Worm (Caenorhabditis elegans) whole organism, midembryonic: Measurements from ENCODE around the gene cwf-19L2.

Experiments
- ztf-23 ChIP-seq: fragments of 200-800 bp; sonication (Bioruptor generic); IDR thresholded peaks from 2 replicates; pipeline ENCODE4 v1.3.6; 2022; ENCODE audit warnings: missing genetic modification reagents, missing genetic modification characterization, missing compliant biosample characterization
- ztf-29 ChIP-seq: fragments of 200-800 bp; sonication (Bioruptor generic); IDR thresholded peaks from 2 replicates; pipeline ENCODE4 v1.3.6; 2022; ENCODE audit warnings: missing genetic modification reagents, missing genetic modification characterization, missing compliant biosample characterization

DNA sequence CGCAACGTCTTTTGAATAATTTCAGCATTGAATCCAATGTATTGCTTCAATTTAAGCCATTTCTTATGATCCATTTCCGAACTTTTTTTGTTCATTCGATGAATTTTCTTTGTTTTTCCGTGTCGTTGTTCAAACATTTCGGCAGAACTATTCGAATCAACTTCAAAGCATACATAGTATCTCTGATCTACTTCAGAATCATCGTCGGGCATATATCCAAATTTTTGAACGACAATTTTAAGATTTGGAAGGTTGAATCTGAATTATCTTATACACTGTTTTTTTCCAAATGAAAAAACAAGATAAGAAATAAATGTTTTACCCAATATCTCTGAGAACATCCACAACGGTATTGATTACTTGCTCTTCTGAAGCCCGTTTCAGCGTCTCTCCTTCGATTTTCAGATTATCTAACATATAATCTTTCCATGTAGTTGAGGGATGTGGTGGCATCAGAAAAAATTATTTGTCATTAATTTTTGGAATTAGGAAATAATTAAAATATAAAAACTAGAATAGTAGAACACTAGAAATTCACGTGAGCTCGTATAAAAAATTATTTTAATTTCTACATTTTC is 35.8 kb downstream of the cwf-19L2 start, which contains the start of gene lab-2:
- TF ChIP-seq ztf-29 (GFP tag; lab: Robert Waterston, UW) (no peak), ztf-23 (no peak)
